Worm (Caenorhabditis elegans): ENCODE results near the gene F37C12.21.

Gene F37C12.21

ce11 chrIII:7170090-7170489 is 18.1 kb upstream of the F37C12.21 start:
- TF ChIP-seq tab-1 (GFP tag; IDR thresholded peaks at IDR 0.05) (no peak), med-1 (GFP tag; optimal IDR thresholded peaks at IDR 0.05; ENCODE audit: insufficient read depth) (no peak), flt-1 (GFP tag; IDR thresholded peaks at IDR 0.05) (no peak), ztf-29 (GFP tag; IDR thresholded peaks at IDR 0.05) (no peak), cog-1 (tag; optimal IDR thresholded peaks at IDR 0.05) (no peak), klf-2 (GFP tag; conservative IDR thresholded peaks at IDR 0.05) (no peak), T22C8.4 (GFP tag; IDR thresholded peaks at IDR 0.05) (no peak), ref-1 (GFP tag; conservative IDR thresholded peaks at IDR 0.05) (no peak), ztf-23 (GFP tag; IDR thresholded peaks at IDR 0.05) (no peak)

- TF ChIP-seq ztf-29 (GFP tag; IDR thresholded peaks at IDR 0.05) (no peak), ztf-23 (GFP tag; IDR thresholded peaks at IDR 0.05) (no peak), T22C8.4 (GFP tag; IDR thresholded peaks at IDR 0.05) (no peak), ref-1 (GFP tag; conservative IDR thresholded peaks at IDR 0.05) (no peak), flt-1 (GFP tag; IDR thresholded peaks at IDR 0.05) (no peak), tab-1 (GFP tag; IDR thresholded peaks at IDR 0.05) (no peak), klf-2 (GFP tag; conservative IDR thresholded peaks at IDR 0.05) (no peak), cog-1 (tag; optimal IDR thresholded peaks at IDR 0.05) (no peak)
These were observed 9.7 kb upstream of the F37C12.21 start for ce11 chrIII:7178497-7178896.

DNA sequence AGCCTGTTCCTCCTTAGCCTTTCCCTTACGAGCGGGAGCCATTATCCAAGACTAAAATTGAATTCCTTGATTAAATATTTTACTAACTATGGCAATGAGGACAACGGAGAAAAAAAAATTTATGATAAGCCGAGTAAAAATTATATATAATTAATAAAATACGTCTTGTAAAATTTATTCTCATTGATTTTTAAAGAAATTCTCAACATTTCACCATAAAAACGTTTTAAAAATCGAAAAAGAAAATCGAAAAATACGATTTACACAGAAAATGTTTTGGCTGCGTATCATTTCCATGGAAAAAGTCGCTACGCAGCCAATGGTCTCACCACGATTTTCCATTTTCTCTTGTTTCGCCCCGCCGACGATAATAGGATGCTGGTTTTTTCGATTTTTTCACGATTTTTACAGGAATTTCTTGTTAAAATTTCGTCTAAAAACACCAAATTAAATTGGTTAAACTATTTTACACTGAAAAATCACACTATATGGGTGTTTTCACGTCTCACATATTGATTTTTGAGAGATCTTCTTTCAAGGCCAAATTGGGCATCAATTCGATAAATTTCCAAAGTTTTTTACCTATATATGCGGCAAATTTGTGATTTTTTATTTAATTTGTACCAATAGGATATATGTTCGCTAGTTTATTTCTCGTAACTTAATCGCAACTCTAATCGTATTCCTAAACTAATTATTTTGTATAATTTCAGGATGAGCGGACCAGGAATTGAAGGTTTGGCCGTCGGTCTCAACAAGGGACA is 8.4 kb upstream of the F37C12.21 start, which contains the start of the genes rps-14 and rpl-36:
TSS of gene rps-14 (minus strand) at position 51 of the 764 bp plus-strand sequence.
TSS of gene rpl-36 (plus strand) at position 714 of the 764 bp plus-strand sequence.
- no peak for TF ChIP-seq ztf-29 (GFP tag; IDR thresholded peaks at IDR 0.05)
- TF ChIP-seq klf-2 (GFP tag; conservative IDR thresholded peaks at IDR 0.05): no peak
- no peak for TF ChIP-seq ref-1 (GFP tag; conservative IDR thresholded peaks at IDR 0.05)
- TF ChIP-seq flt-1 (GFP tag; IDR thresholded peaks at IDR 0.05): no peak
- TF ChIP-seq cog-1 (tag; optimal IDR thresholded peaks at IDR 0.05): peak; percentile 76
- TF ChIP-seq ztf-23 (GFP tag; IDR thresholded peaks at IDR 0.05): peak; percentile 79
- no peak for TF ChIP-seq med-1 (GFP tag; optimal IDR thresholded peaks at IDR 0.05; ENCODE audit: insufficient read depth)
- TF ChIP-seq tab-1 (GFP tag; IDR thresholded peaks at IDR 0.05): no peak
- no peak for TF ChIP-seq T22C8.4 (GFP tag; IDR thresholded peaks at IDR 0.05)

- TF ChIP-seq ztf-23 (GFP tag; IDR thresholded peaks at IDR 0.05): no peak
- TF ChIP-seq ref-1 (GFP tag; conservative IDR thresholded peaks at IDR 0.05): no peak
- TF ChIP-seq T22C8.4 (GFP tag; IDR thresholded peaks at IDR 0.05): no peak
- TF ChIP-seq ztf-29 (GFP tag; IDR thresholded peaks at IDR 0.05): no peak
- no peak for TF ChIP-seq med-1 (GFP tag; optimal IDR thresholded peaks at IDR 0.05; ENCODE audit: insufficient read depth)
- TF ChIP-seq klf-2 (GFP tag; conservative IDR thresholded peaks at IDR 0.05): no peak
- no peak for TF ChIP-seq cog-1 (tag; optimal IDR thresholded peaks at IDR 0.05)
- TF ChIP-seq tab-1 (GFP tag; IDR thresholded peaks at IDR 0.05): no peak
- no peak for TF ChIP-seq flt-1 (GFP tag; IDR thresholded peaks at IDR 0.05)
These were observed 7.5 kb upstream of the F37C12.21 start, which contains the start of gene ndab-2 for ce11 chrIII:7180613-7181012. Gene ndab-2, plus strand, starts transcription at chrIII:7180752.

- TF ChIP-seq cog-1 (tag; optimal IDR thresholded peaks at IDR 0.05) (no peak), flt-1 (GFP tag; IDR thresholded peaks at IDR 0.05) (0 out of 2 replicates have a peak, but pooled peaks have one; percentile 18)
These were observed 6.3 kb upstream of the F37C12.21 start, which contains the start of gene epg-4 for ce11 chrIII:7181822-7182221. Gene epg-4, plus strand, starts transcription at chrIII:7182167.

- TF ChIP-seq flt-1 (GFP tag; IDR thresholded peaks at IDR 0.05) (no peak), med-1 (GFP tag; optimal IDR thresholded peaks at IDR 0.05; ENCODE audit: insufficient read depth) (no peak), klf-2 (GFP tag; conservative IDR thresholded peaks at IDR 0.05) (no peak), ztf-29 (GFP tag; IDR thresholded peaks at IDR 0.05) (no peak), ztf-23 (GFP tag; IDR thresholded peaks at IDR 0.05) (no peak), T22C8.4 (GFP tag; IDR thresholded peaks at IDR 0.05) (no peak), cog-1 (tag; optimal IDR thresholded peaks at IDR 0.05) (no peak), ref-1 (GFP tag; conservative IDR thresholded peaks at IDR 0.05) (no peak), tab-1 (GFP tag; IDR thresholded peaks at IDR 0.05) (no peak)
These were observed 4.1 kb upstream of the F37C12.21 start, which contains the start of gene yju-2 for ce11 chrIII:7184022-7184421. Gene yju-2, plus strand, starts transcription at chrIII:7184336.

DNA sequence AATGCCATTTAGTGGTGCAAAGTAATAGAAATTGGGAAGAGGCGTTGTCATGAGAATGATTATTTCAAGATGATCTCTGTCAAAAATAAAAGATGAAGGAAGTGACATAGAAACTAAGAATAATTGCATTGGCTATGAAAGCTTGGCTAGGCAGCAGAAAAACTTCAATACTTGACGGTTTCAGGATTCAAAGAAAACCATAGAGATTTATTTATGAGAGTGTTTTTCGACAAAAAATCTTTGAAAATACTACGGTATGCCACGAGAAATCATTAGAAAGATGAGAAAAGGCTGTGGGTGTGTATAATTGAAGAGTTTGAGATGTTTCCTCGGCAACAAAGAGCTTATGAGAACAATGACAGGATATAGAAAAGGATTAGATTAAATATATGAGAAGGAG is 2.7 kb upstream of the F37C12.21 start, which contains the start of gene F37C12.14:
TSS of gene F37C12.14 (minus strand) at position 101 of the 400 bp plus-strand sequence.
- no peak for TF ChIP-seq cog-1 (tag; optimal IDR thresholded peaks at IDR 0.05)
- TF ChIP-seq med-1 (GFP tag; optimal IDR thresholded peaks at IDR 0.05; ENCODE audit: insufficient read depth): no peak
- no peak for TF ChIP-seq ref-1 (GFP tag; conservative IDR thresholded peaks at IDR 0.05)
- TF ChIP-seq flt-1 (GFP tag; IDR thresholded peaks at IDR 0.05): no peak

- TF ChIP-seq klf-2 (GFP tag; conservative IDR thresholded peaks at IDR 0.05) (no peak), flt-1 (GFP tag; IDR thresholded peaks at IDR 0.05) (0 out of 2 replicates have a peak, but pooled peaks have one; percentile 4), ztf-23 (GFP tag; IDR thresholded peaks at IDR 0.05) (peak; percentile 55; the same call in 1 of the 2 replicates), ref-1 (GFP tag; conservative IDR thresholded peaks at IDR 0.05) (no peak), ztf-29 (GFP tag; IDR thresholded peaks at IDR 0.05) (no peak), cog-1 (tag; optimal IDR thresholded peaks at IDR 0.05) (peak; percentile 34), T22C8.4 (GFP tag; IDR thresholded peaks at IDR 0.05) (no peak), tab-1 (GFP tag; IDR thresholded peaks at IDR 0.05) (no peak), med-1 (GFP tag; optimal IDR thresholded peaks at IDR 0.05; ENCODE audit: insufficient read depth) (no peak)
These were observed 1.5 kb downstream of the F37C12.21 start, which contains the start of gene rps-21 for ce11 chrIII:7189581-7190128. Gene rps-21, minus strand, starts transcription at chrIII:7189631.

ce11 chrIII:7192942-7193665 is 4.9 kb downstream of the F37C12.21 start, which contains the start of gene mec-14:
Gene mec-14, minus strand, starts transcription at chrIII:7192992.
- TF ChIP-seq tab-1 (GFP tag; IDR thresholded peaks at IDR 0.05) (no peak), klf-2 (GFP tag; conservative IDR thresholded peaks at IDR 0.05) (no peak), flt-1 (GFP tag; IDR thresholded peaks at IDR 0.05) (no peak), ref-1 (GFP tag; conservative IDR thresholded peaks at IDR 0.05) (no peak), ztf-29 (GFP tag; IDR thresholded peaks at IDR 0.05) (no peak), cog-1 (tag; optimal IDR thresholded peaks at IDR 0.05) (no peak), med-1 (GFP tag; optimal IDR thresholded peaks at IDR 0.05; ENCODE audit: insufficient read depth) (no peak), ztf-23 (GFP tag; IDR thresholded peaks at IDR 0.05) (no peak), T22C8.4 (GFP tag; IDR thresholded peaks at IDR 0.05) (no peak)
